Fruit fly (Drosophila melanogaster) whole organism, embryonic: ENCODE data around the gene gig.

ENCODE experiments used
- CG2120 ChIP-seq: fragments of 200-800 bp; sonication (Bioruptor generic); optimal IDR thresholded peaks from 3 replicates; lab custom pipeline; 2016; ENCODE audit warnings: missing biosample characterization, missing genetic modification characterization
- Ptx1 ChIP-seq: fragments of 200-800 bp; sonication (Bioruptor generic); IDR thresholded peaks from 2 replicates; pipeline ENCODE4 v1.3.6; 2022; ENCODE audit warnings: missing biosample characterization, missing genetic modification characterization
- ara ChIP-seq: fragments of 200-800 bp; sonication (Bioruptor generic); IDR thresholded peaks from 2 replicates; pipeline ENCODE4 v1.3.6; 2022; ENCODE audit warnings: missing biosample characterization, missing genetic modification characterization
- bsh ChIP-seq, 2 experiments: fragments of 200-800 bp; sonication (Bioruptor generic); optimal IDR thresholded peaks; 2 replicates each; lab custom pipeline; 2017 to 2018; ENCODE audit warnings: mild to moderate bottlenecking in 2 of 2, missing biosample characterization in 2 of 2, missing genetic modification characterization in 2 of 2, moderate library complexity in 1 of 2
- salm ChIP-seq: fragments of 200-800 bp; sonication (Bioruptor generic); optimal IDR thresholded peaks from 2 replicates; lab custom pipeline; 2018; ENCODE audit warnings: missing biosample characterization, mild to moderate bottlenecking, missing genetic modification characterization

dm6 chr3L:20088755-20089334 is 40.1 kb upstream of the gig start, which contains the start of gene sNPF-R:
- no peak for TF ChIP-seq CG2120 (GFP tag; lab: Kevin White, UChicago)
- TF ChIP-seq salm, result no peak
- no peak for TF ChIP-seq bsh (GFP tag; optimal IDR thresholded peaks at IDR 0.05; lab: Kevin White, UChicago)
- no peak for TF ChIP-seq ara
- no peak for TF ChIP-seq Ptx1 (GFP tag; lab: Robert Waterston, UW)
